Worm (Caenorhabditis elegans) whole organism, mixed stage, embryonic: ENCODE results near the gene B0478.3.

Experiments used
- bed-3 ChIP-seq: fragments of 200-800 bp; sonication (Bioruptor generic); optimal IDR thresholded peaks from 3 replicates; lab custom pipeline; 2018; ENCODE audit warnings: mild to moderate bottlenecking, missing genetic modification characterization, moderate library complexity, missing compliant biosample characterization
- blmp-1 ChIP-seq: fragments of 150-350 bp; optimal IDR thresholded peaks from 2 replicates; lab custom pipeline; 2014; ENCODE audit warnings: missing biosample characterization, missing genetic modification characterization
- ceh-39 ChIP-seq: fragments of 150-350 bp; optimal IDR thresholded peaks from 2 replicates; lab custom pipeline; 2014; ENCODE audit warnings: missing biosample characterization, missing genetic modification characterization
- ceh-43 ChIP-seq: fragments of 200-800 bp; sonication (Bioruptor generic); optimal IDR thresholded peaks from 2 replicates; lab custom pipeline; 2018; ENCODE audit warnings: mild to moderate bottlenecking, missing genetic modification characterization, moderate library complexity, missing compliant biosample characterization
- ceh-83 ChIP-seq: fragments of 200-800 bp; sonication (Bioruptor generic); optimal IDR thresholded peaks from 2 replicates; lab custom pipeline; 2018; ENCODE audit warnings: mild to moderate bottlenecking, missing genetic modification characterization, missing compliant biosample characterization
- ces-1 ChIP-seq: fragments of 150-350 bp; optimal IDR thresholded peaks from 2 replicates; lab custom pipeline; 2014; ENCODE audit warnings: missing biosample characterization, missing genetic modification reagents, missing genetic modification characterization
- cnd-1 ChIP-seq: fragments of 200-800 bp; sonication (Bioruptor generic); optimal IDR thresholded peaks from 2 replicates; lab custom pipeline; 2018; ENCODE audit warnings: mild to moderate bottlenecking, missing genetic modification characterization, missing compliant biosample characterization
- drap-1 ChIP-seq: fragments of 200-800 bp; sonication (Bioruptor generic); optimal IDR thresholded peaks from 3 replicates; lab custom pipeline; 2018; ENCODE audit warnings: mild to moderate bottlenecking, missing genetic modification characterization, missing compliant biosample characterization
- elt-1 ChIP-seq: sonication (generic microtip); optimal IDR thresholded peaks from 2 replicates; lab custom pipeline; 2017; ENCODE audit warnings: missing genetic modification characterization, mild to moderate bottlenecking, missing compliant biosample characterization, antibody characterized with exemption, moderate library complexity, borderline replicate concordance; ENCODE audit not compliant: insufficient read depth
- elt-3 ChIP-seq: fragments of 150-350 bp; optimal IDR thresholded peaks from 2 replicates; lab custom pipeline; 2014; ENCODE audit warnings: missing biosample characterization, missing genetic modification characterization
- hlh-1 ChIP-seq: fragments of 150-350 bp; optimal IDR thresholded peaks from 2 replicates; lab custom pipeline; 2014; ENCODE audit warnings: missing biosample characterization, missing genetic modification reagents, missing genetic modification characterization
- lin-13 ChIP-seq: fragments of 150-350 bp; optimal IDR thresholded peaks from 2 replicates; lab custom pipeline; 2014; ENCODE audit warnings: missing biosample characterization, missing genetic modification characterization
- lin-32 ChIP-seq: fragments of 200-800 bp; sonication (Bioruptor generic); optimal IDR thresholded peaks from 2 replicates; lab custom pipeline; 2018; ENCODE audit warnings: mild to moderate bottlenecking, missing genetic modification characterization, missing compliant biosample characterization
- lsy-2 ChIP-seq: fragments of 150-350 bp; optimal IDR thresholded peaks from 2 replicates; lab custom pipeline; 2014; ENCODE audit warnings: missing biosample characterization, missing genetic modification characterization
- mab-5 ChIP-seq: fragments of 150-350 bp; optimal IDR thresholded peaks from 2 replicates; lab custom pipeline; 2014; ENCODE audit warnings: missing biosample characterization, missing genetic modification characterization
- mep-1 ChIP-seq: fragments of 150-350 bp; optimal IDR thresholded peaks from 2 replicates; lab custom pipeline; 2017; ENCODE audit warnings: missing biosample characterization, missing genetic modification reagents, missing genetic modification characterization, inconsistent platforms
- mls-2 ChIP-seq: sonication (generic microtip); optimal IDR thresholded peaks from 2 replicates; lab custom pipeline; 2016; ENCODE audit warnings: mild to moderate bottlenecking, missing genetic modification characterization, moderate library complexity, missing compliant biosample characterization
- nhr-2 ChIP-seq: fragments of 150-350 bp; optimal IDR thresholded peaks from 2 replicates; lab custom pipeline; 2014; ENCODE audit warnings: missing biosample characterization, missing genetic modification characterization
- nhr-237 ChIP-seq: fragments of 150-350 bp; optimal IDR thresholded peaks from 2 replicates; lab custom pipeline; 2014; ENCODE audit warnings: missing biosample characterization, missing genetic modification characterization
- nhr-28 ChIP-seq: fragments of 150-350 bp; optimal IDR thresholded peaks from 2 replicates; lab custom pipeline; 2014; ENCODE audit warnings: missing biosample characterization, missing genetic modification characterization
- nhr-76 ChIP-seq: sonication (generic microtip); optimal IDR thresholded peaks from 2 replicates; lab custom pipeline; 2017; ENCODE audit warnings: missing biosample characterization, missing genetic modification characterization
- pha-4 ChIP-seq: fragments of 150-350 bp; optimal IDR thresholded peaks from 2 replicates; lab custom pipeline; 2018; ENCODE audit warnings: missing biosample characterization, missing genetic modification reagents, missing genetic modification characterization
- snpc-4 ChIP-seq: fragments of 150-350 bp; optimal IDR thresholded peaks from 2 replicates; lab custom pipeline; 2014; ENCODE audit warnings: missing biosample characterization, missing genetic modification characterization
- sptf-1 ChIP-seq: sonication (generic microtip); optimal IDR thresholded peaks from 2 replicates; lab custom pipeline; 2017; ENCODE audit warnings: mild to moderate bottlenecking, missing genetic modification characterization, moderate library complexity, missing compliant biosample characterization
- unc-120 ChIP-seq: sonication (generic microtip); optimal IDR thresholded peaks from 2 replicates; lab custom pipeline; 2017; ENCODE audit warnings: missing genetic modification characterization, missing compliant biosample characterization; ENCODE audit not compliant: poor library complexity, severe bottlenecking
- unc-62 ChIP-seq: fragments of 150-350 bp; optimal IDR thresholded peaks from 2 replicates; lab custom pipeline; 2014; ENCODE audit warnings: missing biosample characterization, missing genetic modification reagents, missing genetic modification characterization
- zip-8 ChIP-seq: fragments of 150-350 bp; optimal IDR thresholded peaks from 2 replicates; lab custom pipeline; 2014; ENCODE audit warnings: missing biosample characterization, missing genetic modification characterization

The B0478.3 gene

ce11 chrIV:6959483-6959882 is 4.9 kb downstream of the B0478.3 start:
- no peak for TF ChIP-seq zip-8
- TF ChIP-seq ces-1 (GFP tag; lab: Kevin White, UChicago) = peak; percentile 98

- TF ChIP-seq elt-1 (no peak), ceh-43 (GFP tag; lab: Kevin White, UChicago) (no peak), mls-2 (tag; lab: Kevin White, UChicago) (peak; percentile 11), ces-1 (GFP tag; lab: Kevin White, UChicago) (peak; percentile 37)
Measured at ce11 chrIV:6958696-6959095, 5.7 kb downstream of the B0478.3 start.

- TF ChIP-seq lsy-2 (tag; lab: Kevin White, UChicago) = no peak
- no peak for TF ChIP-seq pha-4 (tag; lab: Kevin White, UChicago)
- no peak for TF ChIP-seq lin-13 (tag; lab: Kevin White, UChicago)
- no peak for TF ChIP-seq nhr-76
- TF ChIP-seq lin-32 (GFP tag; lab: Kevin White, UChicago) = no peak
- TF ChIP-seq mls-2 (tag; lab: Kevin White, UChicago) = no peak
- TF ChIP-seq elt-1 = no peak
Measured at ce11 chrIV:6957341-6957740, 7.1 kb downstream of the B0478.3 start, which contains the start of gene jnk-1. jnk-1 (plus strand) TSS chrIV:6957641.

ce11 chrIV:6956668-6957067 is 7.7 kb downstream of the B0478.3 start:
- peak; percentile 96 for TF ChIP-seq ces-1 (GFP tag; lab: Kevin White, UChicago)
- no peak for TF ChIP-seq drap-1 (GFP tag; lab: Kevin White, UChicago)

ce11 chrIV:6954682-6955081 is 9.7 kb downstream of the B0478.3 start:
- TF ChIP-seq ces-1 (GFP tag; lab: Kevin White, UChicago) (peak; percentile 4), ceh-43 (GFP tag; lab: Kevin White, UChicago) (no peak)

ce11 chrIV:6951259-6951658 is 13.1 kb downstream of the B0478.3 start:
- TF ChIP-seq blmp-1 (no peak), unc-62 (GFP tag; lab: Kevin White, UChicago) (no peak), mep-1 (tag; lab: Kevin White, UChicago) (no peak), ces-1 (GFP tag; lab: Kevin White, UChicago) (peak; percentile 8)

ce11 chrIV:6946832-6947231 is 17.6 kb downstream of the B0478.3 start:
- no peak for TF ChIP-seq snpc-4
- TF ChIP-seq lin-32 (GFP tag; lab: Kevin White, UChicago) = no peak
- TF ChIP-seq bed-3 (GFP tag; lab: Kevin White, UChicago) = no peak
- TF ChIP-seq unc-62 (GFP tag; lab: Kevin White, UChicago) = peak; percentile 95
- TF ChIP-seq lsy-2 (tag; lab: Kevin White, UChicago) = no peak
- TF ChIP-seq nhr-28 (tag; lab: Kevin White, UChicago) = no peak
- no peak for TF ChIP-seq cnd-1
- no peak for TF ChIP-seq nhr-76
- TF ChIP-seq unc-120 = peak; percentile 27
- TF ChIP-seq hlh-1 (tag; lab: Kevin White, UChicago) = peak; percentile 92
- TF ChIP-seq nhr-237 (tag; lab: Kevin White, UChicago) = no peak

ce11 chrIV:6941101-6941500 is 23.3 kb downstream of the B0478.3 start:
- no peak for TF ChIP-seq mls-2 (tag; lab: Kevin White, UChicago)
- TF ChIP-seq ceh-39 (tag; lab: Kevin White, UChicago) = no peak
- TF ChIP-seq sptf-1 = no peak
- no peak for TF ChIP-seq elt-1

ce11 chrIV:6937548-6937947 is 26.9 kb downstream of the B0478.3 start, which contains the start of gene npr-12:
npr-12 (minus strand) TSS chrIV:6937648.
- TF ChIP-seq ceh-39 (tag; lab: Kevin White, UChicago) (no peak), mab-5 (tag; lab: Kevin White, UChicago) (no peak), nhr-2 (tag; lab: Kevin White, UChicago) (no peak), unc-120 (no peak), ceh-83 (GFP tag; lab: Kevin White, UChicago) (no peak), nhr-237 (tag; lab: Kevin White, UChicago) (no peak), hlh-1 (tag; lab: Kevin White, UChicago) (no peak), elt-3 (tag; lab: Kevin White, UChicago) (no peak), nhr-28 (tag; lab: Kevin White, UChicago) (no peak), pha-4 (tag; lab: Kevin White, UChicago) (no peak), unc-62 (GFP tag; lab: Kevin White, UChicago) (no peak), bed-3 (GFP tag; lab: Kevin White, UChicago) (no peak), lsy-2 (tag; lab: Kevin White, UChicago) (no peak)
